Worm (Caenorhabditis elegans) whole organism, mixed stage, embryonic: ENCODE results near the gene F58G1.8.
A peak's percentile ranks its signal among the peaks of the same experiment; 100 is the strongest.

Experiments
- M03D4.4 ChIP-seq: sonication (generic microtip); optimal IDR thresholded peaks from 2 replicates; lab custom pipeline; 2017; ENCODE audit warnings: mild to moderate bottlenecking, missing genetic modification characterization, missing compliant biosample characterization
- bed-3 ChIP-seq: fragments of 200-800 bp; sonication (Bioruptor generic); optimal IDR thresholded peaks from 3 replicates; lab custom pipeline; 2018; ENCODE audit warnings: mild to moderate bottlenecking, missing genetic modification characterization, moderate library complexity, missing compliant biosample characterization
- ceh-39 ChIP-seq: fragments of 150-350 bp; optimal IDR thresholded peaks from 2 replicates; lab custom pipeline; 2014; ENCODE audit warnings: missing biosample characterization, missing genetic modification characterization
- ceh-43 ChIP-seq: fragments of 200-800 bp; sonication (Bioruptor generic); optimal IDR thresholded peaks from 2 replicates; lab custom pipeline; 2018; ENCODE audit warnings: mild to moderate bottlenecking, missing genetic modification characterization, moderate library complexity, missing compliant biosample characterization
- ceh-83 ChIP-seq: fragments of 200-800 bp; sonication (Bioruptor generic); optimal IDR thresholded peaks from 2 replicates; lab custom pipeline; 2018; ENCODE audit warnings: mild to moderate bottlenecking, missing genetic modification characterization, missing compliant biosample characterization
- ces-1 ChIP-seq: fragments of 150-350 bp; optimal IDR thresholded peaks from 2 replicates; lab custom pipeline; 2014; ENCODE audit warnings: missing biosample characterization, missing genetic modification reagents, missing genetic modification characterization
- cnd-1 ChIP-seq: fragments of 200-800 bp; sonication (Bioruptor generic); optimal IDR thresholded peaks from 2 replicates; lab custom pipeline; 2018; ENCODE audit warnings: mild to moderate bottlenecking, missing genetic modification characterization, missing compliant biosample characterization
- drap-1 ChIP-seq: fragments of 200-800 bp; sonication (Bioruptor generic); optimal IDR thresholded peaks from 3 replicates; lab custom pipeline; 2018; ENCODE audit warnings: mild to moderate bottlenecking, missing genetic modification characterization, missing compliant biosample characterization
- elt-1 ChIP-seq: sonication (generic microtip); optimal IDR thresholded peaks from 2 replicates; lab custom pipeline; 2017; ENCODE audit warnings: missing genetic modification characterization, mild to moderate bottlenecking, missing compliant biosample characterization, antibody characterized with exemption, moderate library complexity, borderline replicate concordance; ENCODE audit not compliant: insufficient read depth
- elt-3 ChIP-seq: fragments of 150-350 bp; optimal IDR thresholded peaks from 2 replicates; lab custom pipeline; 2014; ENCODE audit warnings: missing biosample characterization, missing genetic modification characterization
- flh-1 ChIP-seq: fragments of 200-800 bp; sonication (Bioruptor generic); optimal IDR thresholded peaks from 2 replicates; lab custom pipeline; 2018; ENCODE audit warnings: mild to moderate bottlenecking, missing genetic modification characterization, moderate library complexity, missing compliant biosample characterization
- hlh-1 ChIP-seq: fragments of 150-350 bp; optimal IDR thresholded peaks from 2 replicates; lab custom pipeline; 2014; ENCODE audit warnings: missing biosample characterization, missing genetic modification reagents, missing genetic modification characterization
- lin-13 ChIP-seq: fragments of 150-350 bp; optimal IDR thresholded peaks from 2 replicates; lab custom pipeline; 2014; ENCODE audit warnings: missing biosample characterization, missing genetic modification characterization
- lin-32 ChIP-seq: fragments of 200-800 bp; sonication (Bioruptor generic); optimal IDR thresholded peaks from 2 replicates; lab custom pipeline; 2018; ENCODE audit warnings: mild to moderate bottlenecking, missing genetic modification characterization, missing compliant biosample characterization
- lsy-2 ChIP-seq: fragments of 150-350 bp; optimal IDR thresholded peaks from 2 replicates; lab custom pipeline; 2014; ENCODE audit warnings: missing biosample characterization, missing genetic modification characterization
- mab-5 ChIP-seq: fragments of 150-350 bp; optimal IDR thresholded peaks from 2 replicates; lab custom pipeline; 2014; ENCODE audit warnings: missing biosample characterization, missing genetic modification characterization
- mep-1 ChIP-seq: fragments of 150-350 bp; optimal IDR thresholded peaks from 2 replicates; lab custom pipeline; 2017; ENCODE audit warnings: missing biosample characterization, missing genetic modification reagents, missing genetic modification characterization, inconsistent platforms
- mls-2 ChIP-seq: sonication (generic microtip); optimal IDR thresholded peaks from 2 replicates; lab custom pipeline; 2016; ENCODE audit warnings: mild to moderate bottlenecking, missing genetic modification characterization, moderate library complexity, missing compliant biosample characterization
- nhr-12 ChIP-seq: fragments of 150-350 bp; optimal IDR thresholded peaks from 2 replicates; lab custom pipeline; 2014; ENCODE audit warnings: missing biosample characterization, missing genetic modification characterization
- nhr-2 ChIP-seq: fragments of 150-350 bp; optimal IDR thresholded peaks from 2 replicates; lab custom pipeline; 2014; ENCODE audit warnings: missing biosample characterization, missing genetic modification characterization
- nhr-237 ChIP-seq: fragments of 150-350 bp; optimal IDR thresholded peaks from 2 replicates; lab custom pipeline; 2014; ENCODE audit warnings: missing biosample characterization, missing genetic modification characterization
- nhr-28 ChIP-seq: fragments of 150-350 bp; optimal IDR thresholded peaks from 2 replicates; lab custom pipeline; 2014; ENCODE audit warnings: missing biosample characterization, missing genetic modification characterization
- nhr-76 ChIP-seq: sonication (generic microtip); optimal IDR thresholded peaks from 2 replicates; lab custom pipeline; 2017; ENCODE audit warnings: missing biosample characterization, missing genetic modification characterization
- pha-4 ChIP-seq: fragments of 150-350 bp; optimal IDR thresholded peaks from 2 replicates; lab custom pipeline; 2018; ENCODE audit warnings: missing biosample characterization, missing genetic modification reagents, missing genetic modification characterization
- sem-2 ChIP-seq: fragments of 200-800 bp; sonication (Bioruptor generic); optimal IDR thresholded peaks from 2 replicates; lab custom pipeline; 2018; ENCODE audit warnings: mild to moderate bottlenecking, missing genetic modification characterization, missing compliant biosample characterization
- snpc-4 ChIP-seq: fragments of 150-350 bp; optimal IDR thresholded peaks from 2 replicates; lab custom pipeline; 2014; ENCODE audit warnings: missing biosample characterization, missing genetic modification characterization
- unc-120 ChIP-seq: sonication (generic microtip); optimal IDR thresholded peaks from 2 replicates; lab custom pipeline; 2017; ENCODE audit warnings: missing genetic modification characterization, missing compliant biosample characterization; ENCODE audit not compliant: poor library complexity, severe bottlenecking
- unc-39 ChIP-seq: fragments of 150-350 bp; optimal IDR thresholded peaks from 2 replicates; lab custom pipeline; 2014; ENCODE audit warnings: missing biosample characterization, missing genetic modification characterization
- unc-62 ChIP-seq: fragments of 150-350 bp; optimal IDR thresholded peaks from 2 replicates; lab custom pipeline; 2014; ENCODE audit warnings: missing biosample characterization, missing genetic modification reagents, missing genetic modification characterization
- zip-8 ChIP-seq: fragments of 150-350 bp; optimal IDR thresholded peaks from 2 replicates; lab custom pipeline; 2014; ENCODE audit warnings: missing biosample characterization, missing genetic modification characterization
- ztf-11 ChIP-seq: fragments of 150-350 bp; optimal IDR thresholded peaks from 2 replicates; lab custom pipeline; 2014; ENCODE audit warnings: missing biosample characterization, missing genetic modification characterization

F58G1.8 gene

DNA sequence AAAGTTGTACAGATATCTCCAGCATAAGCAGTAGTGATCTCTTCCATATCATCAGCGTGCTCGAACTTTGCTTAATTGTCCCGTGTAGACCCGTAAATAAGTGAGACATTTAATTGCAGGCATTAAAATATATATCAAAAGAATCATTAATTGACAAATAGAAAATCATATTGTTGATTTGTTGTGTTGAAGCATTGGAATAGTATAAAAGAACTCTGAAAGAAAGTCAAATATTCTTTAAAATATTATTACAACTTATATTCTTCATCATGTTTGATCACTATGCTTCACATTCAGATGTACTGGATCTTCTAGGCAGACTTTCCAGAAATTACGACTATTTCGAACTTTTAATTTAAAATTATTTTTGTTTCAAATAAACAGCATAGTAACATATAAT, at the start of gene F58G1.8:
F58G1.8 (minus strand) TSS at position 101 of the 400 bp plus-strand sequence.
- TF ChIP-seq mep-1 (tag; lab: Kevin White, UChicago) (no peak), flh-1 (GFP tag; lab: Kevin White, UChicago) (no peak), pha-4 (tag; lab: Kevin White, UChicago) (no peak), nhr-237 (tag; lab: Kevin White, UChicago) (no peak), lsy-2 (tag; lab: Kevin White, UChicago) (no peak), ceh-39 (tag; lab: Kevin White, UChicago) (no peak), hlh-1 (tag; lab: Kevin White, UChicago) (no peak), nhr-76 (tag; lab: Kevin White, UChicago) (no peak), lin-13 (no peak), unc-120 (no peak)
- TF ChIP-seq, all 35 proteins: peak for 0

DNA sequence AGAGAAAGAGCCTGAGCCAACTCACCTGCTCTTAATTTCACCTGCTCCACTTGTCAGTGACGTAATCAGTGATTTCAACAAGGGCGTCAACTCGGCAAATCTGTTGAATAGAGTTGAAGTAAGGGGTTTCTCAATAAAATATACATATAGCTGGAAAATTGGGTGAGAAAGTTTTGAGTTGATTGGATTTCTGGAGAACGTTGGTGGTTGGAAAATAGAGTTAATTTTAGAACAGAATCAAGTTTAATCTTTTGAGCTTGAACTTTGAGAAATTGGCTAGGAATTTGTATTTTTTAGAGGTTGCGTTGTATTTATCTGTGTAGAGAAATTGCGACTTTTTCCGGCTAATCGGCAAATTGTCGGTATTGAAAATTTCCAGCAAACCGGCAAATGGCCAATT, 44.2 kb upstream of the F58G1.8 start, which contains the start of gene Y38F1A.4:
Y38F1A.4 (minus strand) TSS at position 101 of the 400 bp plus-strand sequence.
- TF ChIP-seq zip-8 (peak; percentile 1), ces-1 (GFP tag; lab: Kevin White, UChicago) (no peak), nhr-237 (tag; lab: Kevin White, UChicago) (no peak)
- TF ChIP-seq, all 35 proteins: peak for 1

DNA sequence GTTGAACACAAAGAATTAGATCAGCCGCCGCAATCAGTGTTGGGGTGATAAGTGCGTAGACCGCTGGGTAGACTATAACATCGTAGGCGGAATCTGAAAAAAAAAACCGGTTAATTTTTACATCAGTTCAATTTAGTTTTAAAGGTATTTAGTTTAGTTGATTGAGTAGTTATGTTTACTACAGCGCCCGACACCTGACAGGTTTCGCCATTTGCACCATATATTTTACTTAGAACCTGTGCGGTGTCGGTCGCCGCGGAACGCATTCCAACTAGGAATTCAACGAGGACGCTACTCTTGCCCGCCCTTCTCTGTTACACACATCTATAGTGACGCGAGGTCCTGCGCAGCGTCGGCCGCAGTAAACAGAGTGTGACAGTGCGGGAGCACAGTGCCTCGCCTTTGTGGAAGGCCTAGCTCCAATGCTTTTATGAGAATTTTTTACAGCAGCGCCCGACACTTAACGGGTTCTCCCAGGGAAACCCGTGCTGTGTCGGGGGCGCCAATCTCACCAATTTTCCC, 43.1 kb upstream of the F58G1.8 start:
- TF ChIP-seq lsy-2 (tag; lab: Kevin White, UChicago) (no peak), bed-3 (GFP tag; lab: Kevin White, UChicago) (no peak), lin-32 (no peak), ceh-83 (GFP tag; lab: Kevin White, UChicago) (peak; percentile 56)

DNA sequence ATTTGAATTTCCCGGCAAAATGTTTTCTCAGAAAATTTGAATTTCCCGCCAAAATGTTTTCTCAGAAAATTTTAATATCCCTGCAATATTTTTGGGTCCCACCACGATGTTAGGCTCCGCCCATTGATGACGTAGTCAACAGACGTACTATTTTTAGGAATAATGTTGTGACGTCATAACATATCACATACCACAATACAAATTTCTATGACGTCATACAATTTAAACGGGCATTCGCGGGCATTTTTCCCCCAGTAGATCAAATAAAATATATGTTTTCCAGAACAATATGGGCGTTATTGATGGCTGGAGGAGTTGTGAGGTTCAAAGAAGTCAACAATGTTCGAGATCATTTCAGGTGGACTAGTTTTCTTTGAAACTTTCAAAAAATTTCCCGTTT, 40.8 kb upstream of the F58G1.8 start:
- no peak for TF ChIP-seq nhr-2
- TF ChIP-seq zip-8, result peak; percentile 100

DNA sequence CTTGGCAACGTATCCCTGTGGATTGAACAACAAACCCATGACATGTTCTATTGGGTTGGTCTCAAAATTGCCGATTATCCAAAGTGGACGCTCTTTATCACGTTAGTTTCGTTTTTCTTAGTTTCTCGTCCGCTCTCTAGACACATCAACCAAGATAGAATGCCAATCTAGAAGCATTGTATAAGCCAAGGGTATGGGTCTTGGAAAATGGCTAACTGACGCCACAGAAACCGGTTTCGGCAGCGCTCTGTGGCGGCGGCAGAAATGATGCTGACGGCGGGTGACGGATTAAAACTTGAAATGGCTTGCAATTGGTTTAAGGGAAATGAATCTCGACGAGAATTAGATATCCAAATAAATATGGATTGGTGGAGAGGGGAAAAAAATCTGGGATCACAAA, 40.1 kb upstream of the F58G1.8 start:
- TF ChIP-seq lin-13, result no peak
- TF ChIP-seq zip-8, result no peak
- no peak for TF ChIP-seq ceh-83 (GFP tag; lab: Kevin White, UChicago)
- TF ChIP-seq unc-62 (GFP tag; lab: Kevin White, UChicago), result no peak
- no peak for TF ChIP-seq lsy-2 (tag; lab: Kevin White, UChicago)
- TF ChIP-seq pha-4 (tag; lab: Kevin White, UChicago), result no peak
- TF ChIP-seq lin-32, result no peak
- TF ChIP-seq nhr-12 (tag; lab: Kevin White, UChicago), result no peak
- TF ChIP-seq hlh-1 (tag; lab: Kevin White, UChicago), result no peak
- TF ChIP-seq cnd-1 (tag; lab: Kevin White, UChicago), result no peak
- no peak for TF ChIP-seq ceh-43 (GFP tag; lab: Kevin White, UChicago)
- no peak for TF ChIP-seq flh-1 (GFP tag; lab: Kevin White, UChicago)
- no peak for TF ChIP-seq nhr-2
- TF ChIP-seq nhr-28 (tag; lab: Kevin White, UChicago), result no peak
- TF ChIP-seq mep-1 (tag; lab: Kevin White, UChicago), result no peak
- TF ChIP-seq elt-3 (tag; lab: Kevin White, UChicago), result no peak
- no peak for TF ChIP-seq ztf-11 (tag; lab: Kevin White, UChicago)
- TF ChIP-seq drap-1 (GFP tag; lab: Kevin White, UChicago), result no peak
- no peak for TF ChIP-seq mab-5
- no peak for TF ChIP-seq bed-3 (GFP tag; lab: Kevin White, UChicago)

DNA sequence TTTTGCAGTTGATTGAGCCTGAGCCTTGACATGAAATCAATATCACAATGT, 39.9 kb upstream of the F58G1.8 start, which contains the start of gene ptr-18:
ptr-18 (plus strand) TSS at position 9 of the 51 bp plus-strand sequence.
- TF ChIP-seq elt-1 (tag; lab: Kevin White, UChicago) (no peak), mep-1 (tag; lab: Kevin White, UChicago) (no peak), unc-39 (no peak), mab-5 (no peak), nhr-237 (tag; lab: Kevin White, UChicago) (no peak), drap-1 (GFP tag; lab: Kevin White, UChicago) (no peak), elt-3 (tag; lab: Kevin White, UChicago) (no peak), M03D4.4 (tag; lab: Kevin White, UChicago) (no peak), unc-120 (no peak), nhr-76 (tag; lab: Kevin White, UChicago) (no peak), bed-3 (GFP tag; lab: Kevin White, UChicago) (no peak), nhr-12 (tag; lab: Kevin White, UChicago) (no peak), sem-2 (GFP tag; lab: Kevin White, UChicago) (no peak), mls-2 (no peak), snpc-4 (tag; lab: Kevin White, UChicago) (no peak), lin-32 (no peak), zip-8 (no peak), flh-1 (GFP tag; lab: Kevin White, UChicago) (no peak)
